Worm (Caenorhabditis elegans) whole organism, mixed stage, embryonic: ENCODE results near the gene srh-270.

ENCODE experiments used
- M03D4.4 ChIP-seq: sonication (generic microtip); optimal IDR thresholded peaks from 2 replicates; lab custom pipeline; 2017; ENCODE audit warnings: mild to moderate bottlenecking, missing genetic modification characterization, missing compliant biosample characterization
- blmp-1 ChIP-seq: fragments of 150-350 bp; optimal IDR thresholded peaks from 2 replicates; lab custom pipeline; 2014; ENCODE audit warnings: missing biosample characterization, missing genetic modification characterization
- ceh-39 ChIP-seq: fragments of 150-350 bp; optimal IDR thresholded peaks from 2 replicates; lab custom pipeline; 2014; ENCODE audit warnings: missing biosample characterization, missing genetic modification characterization
- ceh-43 ChIP-seq: fragments of 200-800 bp; sonication (Bioruptor generic); optimal IDR thresholded peaks from 2 replicates; lab custom pipeline; 2018; ENCODE audit warnings: mild to moderate bottlenecking, missing genetic modification characterization, moderate library complexity, missing compliant biosample characterization
- ces-1 ChIP-seq: fragments of 150-350 bp; optimal IDR thresholded peaks from 2 replicates; lab custom pipeline; 2014; ENCODE audit warnings: missing biosample characterization, missing genetic modification reagents, missing genetic modification characterization
- cnd-1 ChIP-seq: fragments of 200-800 bp; sonication (Bioruptor generic); optimal IDR thresholded peaks from 2 replicates; lab custom pipeline; 2018; ENCODE audit warnings: mild to moderate bottlenecking, missing genetic modification characterization, missing compliant biosample characterization
- drap-1 ChIP-seq: fragments of 200-800 bp; sonication (Bioruptor generic); optimal IDR thresholded peaks from 3 replicates; lab custom pipeline; 2018; ENCODE audit warnings: mild to moderate bottlenecking, missing genetic modification characterization, missing compliant biosample characterization
- elt-1 ChIP-seq: sonication (generic microtip); optimal IDR thresholded peaks from 2 replicates; lab custom pipeline; 2017; ENCODE audit warnings: missing genetic modification characterization, mild to moderate bottlenecking, missing compliant biosample characterization, antibody characterized with exemption, moderate library complexity, borderline replicate concordance; ENCODE audit not compliant: insufficient read depth
- elt-3 ChIP-seq: fragments of 150-350 bp; optimal IDR thresholded peaks from 2 replicates; lab custom pipeline; 2014; ENCODE audit warnings: missing biosample characterization, missing genetic modification characterization
- flh-1 ChIP-seq: fragments of 200-800 bp; sonication (Bioruptor generic); optimal IDR thresholded peaks from 2 replicates; lab custom pipeline; 2018; ENCODE audit warnings: mild to moderate bottlenecking, missing genetic modification characterization, moderate library complexity, missing compliant biosample characterization
- hlh-1 ChIP-seq: fragments of 150-350 bp; optimal IDR thresholded peaks from 2 replicates; lab custom pipeline; 2014; ENCODE audit warnings: missing biosample characterization, missing genetic modification reagents, missing genetic modification characterization
- lin-13 ChIP-seq: fragments of 150-350 bp; optimal IDR thresholded peaks from 2 replicates; lab custom pipeline; 2014; ENCODE audit warnings: missing biosample characterization, missing genetic modification characterization
- lsy-2 ChIP-seq: fragments of 150-350 bp; optimal IDR thresholded peaks from 2 replicates; lab custom pipeline; 2014; ENCODE audit warnings: missing biosample characterization, missing genetic modification characterization
- mab-5 ChIP-seq: fragments of 150-350 bp; optimal IDR thresholded peaks from 2 replicates; lab custom pipeline; 2014; ENCODE audit warnings: missing biosample characterization, missing genetic modification characterization
- mep-1 ChIP-seq: fragments of 150-350 bp; optimal IDR thresholded peaks from 2 replicates; lab custom pipeline; 2017; ENCODE audit warnings: missing biosample characterization, missing genetic modification reagents, missing genetic modification characterization, inconsistent platforms
- nhr-12 ChIP-seq: fragments of 150-350 bp; optimal IDR thresholded peaks from 2 replicates; lab custom pipeline; 2014; ENCODE audit warnings: missing biosample characterization, missing genetic modification characterization
- nhr-2 ChIP-seq: fragments of 150-350 bp; optimal IDR thresholded peaks from 2 replicates; lab custom pipeline; 2014; ENCODE audit warnings: missing biosample characterization, missing genetic modification characterization
- nhr-237 ChIP-seq: fragments of 150-350 bp; optimal IDR thresholded peaks from 2 replicates; lab custom pipeline; 2014; ENCODE audit warnings: missing biosample characterization, missing genetic modification characterization
- nhr-28 ChIP-seq: fragments of 150-350 bp; optimal IDR thresholded peaks from 2 replicates; lab custom pipeline; 2014; ENCODE audit warnings: missing biosample characterization, missing genetic modification characterization
- nhr-76 ChIP-seq: sonication (generic microtip); optimal IDR thresholded peaks from 2 replicates; lab custom pipeline; 2017; ENCODE audit warnings: missing biosample characterization, missing genetic modification characterization
- pha-4 ChIP-seq: fragments of 150-350 bp; optimal IDR thresholded peaks from 2 replicates; lab custom pipeline; 2018; ENCODE audit warnings: missing biosample characterization, missing genetic modification reagents, missing genetic modification characterization
- sem-2 ChIP-seq: fragments of 200-800 bp; sonication (Bioruptor generic); optimal IDR thresholded peaks from 2 replicates; lab custom pipeline; 2018; ENCODE audit warnings: mild to moderate bottlenecking, missing genetic modification characterization, missing compliant biosample characterization
- snpc-4 ChIP-seq: fragments of 150-350 bp; optimal IDR thresholded peaks from 2 replicates; lab custom pipeline; 2014; ENCODE audit warnings: missing biosample characterization, missing genetic modification characterization
- sptf-1 ChIP-seq: sonication (generic microtip); optimal IDR thresholded peaks from 2 replicates; lab custom pipeline; 2017; ENCODE audit warnings: mild to moderate bottlenecking, missing genetic modification characterization, moderate library complexity, missing compliant biosample characterization
- tbx-8 ChIP-seq: fragments of 200-800 bp; sonication (Bioruptor generic); optimal IDR thresholded peaks from 2 replicates; lab custom pipeline; 2018; ENCODE audit warnings: mild to moderate bottlenecking, missing genetic modification characterization, moderate library complexity, missing compliant biosample characterization
- unc-120 ChIP-seq: sonication (generic microtip); optimal IDR thresholded peaks from 2 replicates; lab custom pipeline; 2017; ENCODE audit warnings: missing genetic modification characterization, missing compliant biosample characterization; ENCODE audit not compliant: poor library complexity, severe bottlenecking
- unc-39 ChIP-seq: fragments of 150-350 bp; optimal IDR thresholded peaks from 2 replicates; lab custom pipeline; 2014; ENCODE audit warnings: missing biosample characterization, missing genetic modification characterization
- unc-62 ChIP-seq: fragments of 150-350 bp; optimal IDR thresholded peaks from 2 replicates; lab custom pipeline; 2014; ENCODE audit warnings: missing biosample characterization, missing genetic modification reagents, missing genetic modification characterization
- zip-8 ChIP-seq: fragments of 150-350 bp; optimal IDR thresholded peaks from 2 replicates; lab custom pipeline; 2014; ENCODE audit warnings: missing biosample characterization, missing genetic modification characterization
- ztf-11 ChIP-seq: fragments of 150-350 bp; optimal IDR thresholded peaks from 2 replicates; lab custom pipeline; 2014; ENCODE audit warnings: missing biosample characterization, missing genetic modification characterization

The srh-270 gene

ce11 chrV:2864899-2865298 is 3.5 kb upstream of the srh-270 start, which contains the start of gene srh-240:
TSS of gene srh-240 (plus strand) at chrV:2865199.
- no peak for TF ChIP-seq unc-120 (tag; lab: Kevin White, UChicago)
- TF ChIP-seq ceh-43 (GFP tag; lab: Kevin White, UChicago), result no peak
- TF ChIP-seq nhr-12 (tag; lab: Kevin White, UChicago), result no peak
- no peak for TF ChIP-seq ceh-39 (tag; lab: Kevin White, UChicago)
- no peak for TF ChIP-seq nhr-237 (tag; lab: Kevin White, UChicago)
- TF ChIP-seq lsy-2, result no peak
- no peak for TF ChIP-seq tbx-8 (GFP tag; lab: Kevin White, UChicago)
- TF ChIP-seq ztf-11 (tag; lab: Kevin White, UChicago), result no peak
- no peak for TF ChIP-seq elt-3 (tag; lab: Kevin White, UChicago)
- no peak for TF ChIP-seq lin-13 (tag; lab: Kevin White, UChicago)
- TF ChIP-seq nhr-76, result no peak
- no peak for TF ChIP-seq unc-39 (tag; lab: Kevin White, UChicago)
- TF ChIP-seq cnd-1 (tag; lab: Kevin White, UChicago), result no peak
- no peak for TF ChIP-seq M03D4.4 (tag; lab: Kevin White, UChicago)
- no peak for TF ChIP-seq ces-1 (GFP tag; lab: Kevin White, UChicago)
- no peak for TF ChIP-seq zip-8 (tag; lab: Kevin White, UChicago)
- no peak for TF ChIP-seq mab-5 (tag; lab: Kevin White, UChicago)
- TF ChIP-seq elt-1, result no peak

DNA sequence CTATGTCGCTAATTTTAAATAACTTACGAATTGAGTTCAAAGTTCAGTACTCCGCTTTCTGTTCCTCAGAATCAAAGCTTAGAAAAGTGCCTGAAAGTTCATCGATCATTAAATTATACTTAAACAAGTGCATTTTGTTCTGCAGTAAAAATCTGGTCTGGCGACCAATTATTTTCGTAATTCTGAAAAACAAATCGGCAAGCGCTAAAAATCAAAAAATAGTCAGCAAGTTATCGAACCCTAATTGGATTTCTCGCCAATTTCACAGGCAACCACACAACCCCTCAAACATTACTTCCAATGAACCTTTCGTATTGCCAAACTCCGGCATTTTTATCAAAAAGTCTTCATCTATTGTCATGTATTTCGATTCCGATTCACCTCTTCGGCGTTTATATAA is 1.6 kb upstream of the srh-270 start, which contains the start of gene srh-272:
TSS of gene srh-272 (plus strand) at position 301 of the 400 bp plus-strand sequence.
- TF ChIP-seq nhr-28 (tag; lab: Kevin White, UChicago), result no peak
- no peak for TF ChIP-seq ceh-39 (tag; lab: Kevin White, UChicago)
- TF ChIP-seq lin-13 (tag; lab: Kevin White, UChicago), result no peak
- TF ChIP-seq cnd-1 (tag; lab: Kevin White, UChicago), result no peak
- TF ChIP-seq nhr-237 (tag; lab: Kevin White, UChicago), result no peak
- TF ChIP-seq elt-3 (tag; lab: Kevin White, UChicago), result no peak
- TF ChIP-seq snpc-4 (tag; lab: Kevin White, UChicago), result no peak
- TF ChIP-seq unc-120 (tag; lab: Kevin White, UChicago), result no peak
- no peak for TF ChIP-seq hlh-1 (tag; lab: Kevin White, UChicago)
- TF ChIP-seq M03D4.4 (tag; lab: Kevin White, UChicago), result no peak
- no peak for TF ChIP-seq ces-1 (GFP tag; lab: Kevin White, UChicago)
- TF ChIP-seq mep-1, result no peak
- no peak for TF ChIP-seq mab-5 (tag; lab: Kevin White, UChicago)
- no peak for TF ChIP-seq flh-1 (GFP tag; lab: Kevin White, UChicago)
- no peak for TF ChIP-seq ztf-11 (tag; lab: Kevin White, UChicago)
- TF ChIP-seq unc-62 (GFP tag; lab: Kevin White, UChicago), result no peak
- TF ChIP-seq drap-1, result no peak
- TF ChIP-seq ceh-43 (GFP tag; lab: Kevin White, UChicago), result no peak
- TF ChIP-seq sem-2 (GFP tag; lab: Kevin White, UChicago), result no peak
- TF ChIP-seq lsy-2, result no peak

ce11 chrV:2859738-2860137 is 1.7 kb downstream of the srh-270 start, which contains the start of gene srj-54:
TSS of gene srj-54 (minus strand) at chrV:2859838.
- TF ChIP-seq mab-5 (tag; lab: Kevin White, UChicago) (no peak), nhr-28 (tag; lab: Kevin White, UChicago) (no peak)

ce11 chrV:2857842-2858241 is 3.6 kb downstream of the srh-270 start, which contains the start of gene srj-55:
TSS of gene srj-55 (minus strand) at chrV:2857942.
- no peak for TF ChIP-seq ces-1 (GFP tag; lab: Kevin White, UChicago)
- TF ChIP-seq unc-62 (GFP tag; lab: Kevin White, UChicago), result no peak
- no peak for TF ChIP-seq hlh-1 (tag; lab: Kevin White, UChicago)
- no peak for TF ChIP-seq cnd-1 (tag; lab: Kevin White, UChicago)
- no peak for TF ChIP-seq sptf-1 (tag; lab: Kevin White, UChicago)
- TF ChIP-seq snpc-4 (tag; lab: Kevin White, UChicago), result no peak

- no peak for TF ChIP-seq flh-1 (GFP tag; lab: Kevin White, UChicago)
- no peak for TF ChIP-seq lsy-2
- no peak for TF ChIP-seq nhr-28 (tag; lab: Kevin White, UChicago)
- no peak for TF ChIP-seq mep-1
- no peak for TF ChIP-seq blmp-1 (tag; lab: Kevin White, UChicago)
- TF ChIP-seq tbx-8 (GFP tag; lab: Kevin White, UChicago), result no peak
- no peak for TF ChIP-seq nhr-76
- TF ChIP-seq pha-4, result no peak
- TF ChIP-seq unc-120 (tag; lab: Kevin White, UChicago), result no peak
- no peak for TF ChIP-seq ztf-11 (tag; lab: Kevin White, UChicago)
- TF ChIP-seq drap-1, result no peak
- no peak for TF ChIP-seq elt-1
- no peak for TF ChIP-seq nhr-2 (tag; lab: Kevin White, UChicago)
Observed at ce11 chrV:2855473-2855872, 5.9 kb downstream of the srh-270 start, which contains the start of gene srj-57. TSS of gene srj-57 (minus strand) at chrV:2855573.
